Worm (Caenorhabditis elegans) whole organism, L4 larva: ENCODE results near the gene C32H11.3.

Experiments used
- F10B5.3 ChIP-seq: sonication (generic microtip); optimal IDR thresholded peaks from 2 replicates; lab custom pipeline; 2016; ENCODE audit warnings: mild to moderate bottlenecking, missing genetic modification characterization, missing compliant biosample characterization
- F37D6.2 ChIP-seq: sonication (generic microtip); optimal IDR thresholded peaks from 2 replicates; lab custom pipeline; 2016; ENCODE audit warnings: mild to moderate bottlenecking, missing genetic modification characterization, missing compliant biosample characterization
- F44E2.7 ChIP-seq: fragments of 200-800 bp; sonication (Bioruptor generic); IDR thresholded peaks from 2 replicates; pipeline ENCODE4 v2.1.2; 2022; ENCODE audit warnings: missing genetic modification characterization, missing compliant biosample characterization
- F49E8.2 ChIP-seq: sonication (generic microtip); optimal IDR thresholded peaks from 2 replicates; lab custom pipeline; 2016; ENCODE audit warnings: missing compliant biosample characterization, mild to moderate bottlenecking, missing genetic modification characterization, borderline replicate concordance
- R02D3.7 ChIP-seq: fragments of 150-350 bp; sonication (generic microtip); optimal IDR thresholded peaks from 3 replicates; lab custom pipeline; 2014; ENCODE audit warnings: missing biosample characterization, missing genetic modification characterization
- Y105C5A.15 ChIP-seq: fragments of 200-800 bp; sonication (Bioruptor generic); IDR thresholded peaks from 2 replicates; pipeline ENCODE4 v1.3.6; 2022; ENCODE audit warnings: missing genetic modification characterization, missing compliant biosample characterization
- ZK546.5 ChIP-seq, 2 experiments: sonication (generic microtip); optimal IDR thresholded peaks; 2 replicates each; lab custom pipeline; 2017; ENCODE audit warnings: missing biosample characterization in 2 of 2, missing genetic modification characterization in 2 of 2
- arid-1 ChIP-seq: fragments of 200-800 bp; sonication (Bioruptor generic); conservative IDR thresholded peaks from 2 replicates; pipeline ENCODE4 v1.3.6; 2022; ENCODE audit warnings: missing genetic modification reagents, missing genetic modification characterization, missing compliant biosample characterization
- attf-4 ChIP-seq: sonication (generic microtip); optimal IDR thresholded peaks from 3 replicates; lab custom pipeline; 2017; ENCODE audit warnings: missing biosample characterization, missing genetic modification characterization
- cey-2 ChIP-seq: sonication (generic microtip); optimal IDR thresholded peaks from 3 replicates; lab custom pipeline; 2017; ENCODE audit warnings: missing genetic modification characterization, mild to moderate bottlenecking, missing compliant biosample characterization, antibody characterized with exemption, borderline replicate concordance; ENCODE audit not compliant: insufficient read depth
- daf-16 ChIP-seq, 3 experiments: sonication (generic microtip); optimal IDR thresholded peaks; 2 replicates each; lab custom pipeline; 2016 to 2017; ENCODE audit warnings: missing genetic modification characterization in 3 of 3, missing genetic modification reagents in 3 of 3, mild to moderate bottlenecking in 2 of 3, missing compliant biosample characterization in 2 of 3, missing biosample characterization in 1 of 3, moderate library complexity in 1 of 3
- daf-19 ChIP-seq: fragments of 200-800 bp; sonication (Bioruptor generic); conservative IDR thresholded peaks from 2 replicates; pipeline ENCODE4 v1.3.6; 2022; ENCODE audit warnings: missing genetic modification characterization, missing compliant biosample characterization
- daf-8 ChIP-seq: fragments of 200-800 bp; sonication (Bioruptor generic); IDR thresholded peaks from 2 replicates; pipeline ENCODE4 v1.3.6; 2022; ENCODE audit warnings: missing genetic modification characterization, missing compliant biosample characterization
- dmd-6 ChIP-seq: fragments of 200-800 bp; sonication (Bioruptor generic); IDR thresholded peaks from 2 replicates; pipeline ENCODE4 v1.3.6; 2022; ENCODE audit warnings: missing genetic modification reagents, missing genetic modification characterization, missing compliant biosample characterization
- dmd-9 ChIP-seq: fragments of 200-800 bp; sonication (Bioruptor generic); IDR thresholded peaks from 2 replicates; pipeline ENCODE4 v1.3.6; 2022; ENCODE audit warnings: missing genetic modification reagents, missing genetic modification characterization, missing compliant biosample characterization
- hlh-30 ChIP-seq: sonication (generic microtip); optimal IDR thresholded peaks from 2 replicates; lab custom pipeline; 2017; ENCODE audit warnings: antibody characterized with exemption, mild to moderate bottlenecking, missing genetic modification characterization, missing compliant biosample characterization; ENCODE audit not compliant: insufficient read depth
- hmg-1.1 ChIP-seq: fragments of 200-800 bp; sonication (Bioruptor generic); IDR thresholded peaks from 2 replicates; pipeline ENCODE4 v1.3.6; 2022; ENCODE audit warnings: missing genetic modification reagents, missing genetic modification characterization, missing compliant biosample characterization
- lin-38 ChIP-seq: fragments of 200-800 bp; sonication (Bioruptor generic); IDR thresholded peaks from 2 replicates; pipeline ENCODE4 v1.3.6; 2022; ENCODE audit warnings: missing genetic modification reagents, missing genetic modification characterization, missing compliant biosample characterization
- lin-39 ChIP-seq: fragments of 150-350 bp; optimal IDR thresholded peaks from 2 replicates; lab custom pipeline; 2014; ENCODE audit warnings: missing biosample characterization, missing genetic modification reagents, missing genetic modification characterization
- mep-1 ChIP-seq: fragments of 150-350 bp; sonication (generic microtip); optimal IDR thresholded peaks from 3 replicates; lab custom pipeline; 2014; ENCODE audit warnings: missing biosample characterization, missing genetic modification characterization
- mxl-3 ChIP-seq: fragments of 200-800 bp; sonication (Bioruptor generic); optimal IDR thresholded peaks from 2 replicates; lab custom pipeline; 2018; ENCODE audit warnings: mild to moderate bottlenecking, missing genetic modification characterization, missing compliant biosample characterization
- nhr-28 ChIP-seq: fragments of 150-350 bp; optimal IDR thresholded peaks from 2 replicates; lab custom pipeline; 2014; ENCODE audit warnings: missing biosample characterization, missing genetic modification characterization
- nhr-6 ChIP-seq: fragments of 150-350 bp; optimal IDR thresholded peaks from 2 replicates; lab custom pipeline; 2014; ENCODE audit warnings: missing biosample characterization, missing genetic modification characterization
- nhr-76 ChIP-seq: fragments of 150-350 bp; optimal IDR thresholded peaks from 2 replicates; lab custom pipeline; 2014; ENCODE audit warnings: missing biosample characterization, missing genetic modification characterization
- pha-4 ChIP-seq, 2 experiments: fragments of 150-350 bp in 1 of 2; fragments of 200-800 bp in 1 of 2; sonication (Bioruptor generic) in 1 of 2; IDR thresholded peaks in 1 of 2; optimal IDR thresholded peaks in 1 of 2; 2 replicates each; pipeline versions ENCODE4 v1.3.6 to Lab custom; 2014 to 2022; ENCODE audit warnings: missing genetic modification characterization in 2 of 2, missing genetic modification reagents in 2 of 2, missing biosample characterization in 1 of 2, missing compliant biosample characterization in 1 of 2
- php-3 ChIP-seq: fragments of 200-800 bp; sonication (Bioruptor generic); IDR thresholded peaks from 2 replicates; pipeline ENCODE4 v1.3.6; 2022; ENCODE audit warnings: missing genetic modification reagents, missing genetic modification characterization, missing compliant biosample characterization
- pqm-1 ChIP-seq: sonication (generic microtip); optimal IDR thresholded peaks from 2 replicates; lab custom pipeline; 2017; ENCODE audit warnings: missing biosample characterization, missing genetic modification characterization
- rbr-2 ChIP-seq: sonication (generic microtip); optimal IDR thresholded peaks from 2 replicates; lab custom pipeline; 2016; ENCODE audit warnings: missing genotype, missing genetic modification characterization, missing compliant biosample characterization
- saeg-2 ChIP-seq: fragments of 200-800 bp; sonication (Bioruptor generic); IDR thresholded peaks from 2 replicates; pipeline ENCODE4 v1.3.6; 2022; ENCODE audit warnings: missing genetic modification reagents, missing genetic modification characterization, missing compliant biosample characterization
- sdz-12 ChIP-seq: fragments of 200-800 bp; sonication (Bioruptor generic); optimal IDR thresholded peaks from 2 replicates; lab custom pipeline; 2018; ENCODE audit warnings: mild to moderate bottlenecking, missing genetic modification characterization, missing compliant biosample characterization
- set-16 ChIP-seq: fragments of 200-800 bp; sonication (Bioruptor generic); IDR thresholded peaks from 2 replicates; pipeline ENCODE4 v1.3.6; 2022; ENCODE audit warnings: missing genetic modification reagents, missing genetic modification characterization, missing compliant biosample characterization
- skn-1 ChIP-seq: fragments of 150-350 bp; optimal IDR thresholded peaks from 2 replicates; lab custom pipeline; 2014; ENCODE audit warnings: missing biosample characterization, missing genetic modification characterization
- snpc-1.2 ChIP-seq: fragments of 200-800 bp; sonication (Bioruptor generic); IDR thresholded peaks from 2 replicates; pipeline ENCODE4 v1.3.6; 2022; ENCODE audit warnings: missing genetic modification reagents, missing genetic modification characterization, missing compliant biosample characterization
- unc-39 ChIP-seq: sonication (generic microtip); optimal IDR thresholded peaks from 2 replicates; lab custom pipeline; 2017; ENCODE audit warnings: missing biosample characterization, missing genetic modification characterization
- unc-62 ChIP-seq, 3 experiments: fragments of 150-350 bp in 1 of 3; sonication (generic microtip); optimal IDR thresholded peaks in 2 of 3; peaks in 1 of 3; 1 replicate in 1 of 3; 2 replicates in 2 of 3; lab custom pipeline; 2014 to 2017; ENCODE audit warnings: missing biosample characterization in 3 of 3, missing genetic modification characterization in 3 of 3, missing genetic modification reagents in 3 of 3, missing genotype in 1 of 3
- vab-7 ChIP-seq: fragments of 200-800 bp; sonication (Bioruptor generic); IDR thresholded peaks from 2 replicates; pipeline ENCODE4 v1.3.6; 2022; ENCODE audit warnings: missing genetic modification reagents, missing genetic modification characterization, missing compliant biosample characterization
- zag-1 ChIP-seq: fragments of 150-350 bp; optimal IDR thresholded peaks from 2 replicates; lab custom pipeline; 2014; ENCODE audit warnings: missing biosample characterization, missing genetic modification characterization
- zip-2 ChIP-seq: fragments of 150-350 bp; optimal IDR thresholded peaks from 2 replicates; lab custom pipeline; 2014; ENCODE audit warnings: missing biosample characterization, missing genetic modification characterization

The C32H11.3 gene

DNA sequence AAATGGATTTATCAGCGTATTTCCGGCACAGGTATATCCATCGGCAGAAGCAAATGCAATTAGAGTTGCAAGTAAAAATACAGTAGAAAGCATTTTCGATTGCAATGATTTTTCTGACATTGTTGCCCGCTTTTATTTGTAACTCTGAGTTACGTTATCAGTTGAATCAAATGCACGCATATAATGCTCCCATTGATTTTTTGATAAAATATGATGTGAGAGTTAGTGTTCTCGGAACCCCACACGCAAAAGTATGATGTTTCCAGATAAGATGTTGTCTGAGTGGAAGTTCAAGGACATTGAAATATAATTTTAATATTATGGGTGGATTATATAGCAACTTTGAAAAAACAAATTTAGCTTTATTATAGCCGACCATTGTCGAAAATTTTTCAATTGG lies 6.4 kb upstream of the C32H11.3 start, which contains the start of gene K08D8.5 (continued):
- TF ChIP-seq nhr-6 (tag; lab: Kevin White, UChicago): no peak
- TF ChIP-seq F10B5.3 (tag; lab: Kevin White, UChicago): no peak
- TF ChIP-seq F44E2.7 (GFP tag; lab: Robert Waterston, UW): no peak
- TF ChIP-seq vab-7: no peak
- no peak for TF ChIP-seq nhr-76 (tag; lab: Kevin White, UChicago)
- no peak for TF ChIP-seq ZK546.5 (tag; optimal IDR thresholded peaks at IDR 0.05; lab: Kevin White, UChicago)
- no peak for TF ChIP-seq cey-2
- peak; percentile 70 for TF ChIP-seq dmd-6
- no peak for TF ChIP-seq daf-8 (GFP tag; lab: Robert Waterston, UW)
- TF ChIP-seq Y105C5A.15: no peak
- TF ChIP-seq lin-38 (GFP tag; lab: Robert Waterston, UW): no peak
- no peak for TF ChIP-seq unc-39 (tag; lab: Kevin White, UChicago)
- no peak for TF ChIP-seq F37D6.2 (tag; lab: Kevin White, UChicago)
- TF ChIP-seq nhr-28 (tag; lab: Kevin White, UChicago): peak; percentile 49
- no peak for TF ChIP-seq set-16 (GFP tag; lab: Robert Waterston, UW)

DNA sequence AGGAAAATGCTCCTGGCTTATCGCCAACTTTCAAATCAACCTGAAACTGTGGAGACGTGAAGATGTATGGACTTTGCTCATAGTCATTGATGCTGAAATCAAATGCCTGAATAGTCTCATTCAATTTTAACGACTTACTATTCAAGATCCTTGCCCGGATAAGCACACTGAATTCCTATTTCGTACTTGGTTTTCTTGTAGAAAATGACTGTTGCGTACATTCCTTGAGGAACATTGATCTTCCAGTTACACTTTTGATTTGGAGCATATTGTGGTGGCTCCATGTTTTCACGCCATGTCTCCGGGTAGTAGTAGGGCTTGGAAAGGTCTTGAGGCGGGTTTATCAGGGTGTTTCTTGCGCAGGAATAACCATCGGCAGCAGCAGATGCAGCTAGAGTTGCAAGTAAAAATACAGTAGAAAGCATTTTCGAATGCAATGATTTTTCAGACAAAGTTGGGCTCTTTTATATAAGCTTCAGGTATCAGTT lies 3.8 kb upstream of the C32H11.3 start, which contains the start of gene irg-6:
Gene irg-6, minus strand, starts transcription at position 438 of the 488 bp plus-strand sequence.
- TF ChIP-seq unc-62 (GFP tag; optimal IDR thresholded peaks at IDR 0.05 in 1 of 2; lab: Kevin White, UChicago) (peak in 1 of 2 experiments; percentile 97), unc-62 (tag; optimal IDR thresholded peaks at IDR 0.05; lab: Kevin White, UChicago) (no peak), skn-1 (tag; lab: Kevin White, UChicago) (no peak)

DNA sequence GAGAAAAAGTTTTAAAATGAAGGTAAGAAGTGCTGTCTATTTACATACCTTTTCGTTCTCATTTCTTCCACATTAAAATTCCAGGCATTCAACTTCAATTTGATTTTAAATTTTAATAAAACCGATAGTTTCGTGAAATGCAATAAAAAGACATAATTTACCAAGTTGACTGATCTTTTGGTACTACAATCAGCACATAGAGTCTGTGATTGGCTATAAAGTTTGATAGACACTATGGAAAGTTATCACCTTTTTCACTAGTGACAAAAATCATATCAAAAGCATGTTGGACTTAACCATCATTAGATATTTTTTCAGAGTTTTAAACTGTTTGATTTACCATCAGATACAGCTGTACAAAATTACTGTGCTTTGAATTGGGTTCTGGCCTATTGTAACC lies 2.9 kb upstream of the C32H11.3 start, which contains the start of gene srz-15:
Gene srz-15, plus strand, starts transcription at position 301 of the 400 bp plus-strand sequence.
- TF ChIP-seq mep-1 (tag; lab: Kevin White, UChicago) (no peak), R02D3.7 (tag; lab: Kevin White, UChicago) (no peak), snpc-1.2 (no peak), hmg-1.1 (no peak), saeg-2 (no peak), lin-39 (no peak), F44E2.7 (GFP tag; lab: Robert Waterston, UW) (no peak), unc-62 (GFP tag; optimal IDR thresholded peaks at IDR 0.05 in 1 of 2; lab: Kevin White, UChicago) (no peak), unc-62 (tag; optimal IDR thresholded peaks at IDR 0.05; lab: Kevin White, UChicago) (no peak), daf-8 (GFP tag; lab: Robert Waterston, UW) (no peak), dmd-9 (GFP tag; lab: Robert Waterston, UW) (no peak), nhr-76 (tag; lab: Kevin White, UChicago) (no peak), sdz-12 (no peak), pha-4 (GFP tag; IDR thresholded peaks at IDR 0.05; lab: Robert Waterston, UW) (no peak), pha-4 (tag; optimal IDR thresholded peaks at IDR 0.05; lab: Kevin White, UChicago) (no peak), attf-4 (tag; lab: Kevin White, UChicago) (no peak), rbr-2 (no peak), daf-19 (GFP tag; lab: Robert Waterston, UW) (no peak), arid-1 (GFP tag; lab: Robert Waterston, UW) (no peak)

DNA sequence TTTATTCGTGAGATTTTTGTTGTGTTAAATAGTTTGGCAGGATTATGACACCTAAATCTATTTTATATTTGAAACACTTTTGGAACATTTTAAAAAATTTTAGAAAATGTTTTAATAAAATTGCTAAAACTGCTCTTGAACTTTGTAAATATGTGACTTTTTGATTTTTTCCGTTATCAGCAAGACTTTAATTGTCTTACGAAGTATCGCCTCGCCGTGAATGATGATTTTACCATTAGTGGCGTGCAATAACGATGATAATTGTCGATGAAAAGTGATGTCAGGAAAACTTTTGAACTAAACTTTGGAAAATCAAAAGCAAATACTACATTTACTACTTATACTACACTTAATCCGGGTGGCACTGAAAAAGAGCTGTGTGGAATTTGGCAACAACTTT lies 2.2 kb downstream of the C32H11.3 start:
- TF ChIP-seq unc-62 (GFP tag; optimal IDR thresholded peaks at IDR 0.05 in 1 of 2; lab: Kevin White, UChicago): peak in 1 of 2 experiments; percentile 22
- no peak for TF ChIP-seq unc-62 (tag; optimal IDR thresholded peaks at IDR 0.05; lab: Kevin White, UChicago)
- TF ChIP-seq F49E8.2 (tag; lab: Kevin White, UChicago): no peak
- no peak for TF ChIP-seq vab-7
- no peak for TF ChIP-seq hlh-30 (tag; lab: Kevin White, UChicago)
- no peak for TF ChIP-seq mxl-3 (GFP tag; lab: Kevin White, UChicago)
- TF ChIP-seq nhr-28 (tag; lab: Kevin White, UChicago): peak; percentile 66
- TF ChIP-seq pqm-1 (tag; lab: Kevin White, UChicago): peak; percentile 25
- no peak for TF ChIP-seq daf-16 (GFP tag; optimal IDR thresholded peaks at IDR 0.05; lab: Kevin White, UChicago)
- TF ChIP-seq daf-16 (tag; optimal IDR thresholded peaks at IDR 0.05; lab: Kevin White, UChicago): peak; percentile 34
- TF ChIP-seq zip-2 (tag; lab: Kevin White, UChicago): no peak
- no peak for TF ChIP-seq zag-1 (tag; lab: Kevin White, UChicago)
- TF ChIP-seq pha-4 (GFP tag; IDR thresholded peaks at IDR 0.05; lab: Robert Waterston, UW): no peak
- TF ChIP-seq pha-4 (tag; optimal IDR thresholded peaks at IDR 0.05; lab: Kevin White, UChicago): no peak
- peak; percentile 69 for TF ChIP-seq dmd-6
- TF ChIP-seq php-3 (GFP tag; lab: Robert Waterston, UW): no peak
- TF ChIP-seq attf-4 (tag; lab: Kevin White, UChicago): no peak
